Fruit fly (Drosophila melanogaster) whole organism, embryonic: ENCODE results near the gene CG13407.
A peak's percentile ranks its signal among the peaks of the same experiment; 100 is the strongest.

ENCODE experiments used
- Atf-2 ChIP-seq: fragments of 200-800 bp; sonication (Bioruptor generic); optimal IDR thresholded peaks from 2 replicates; lab custom pipeline; 2016; ENCODE audit warnings: missing biosample characterization, missing genetic modification characterization
- Atf3 ChIP-seq: fragments of 200-800 bp; sonication (Bioruptor generic); optimal IDR thresholded peaks from 3 replicates; lab custom pipeline; 2016; ENCODE audit warnings: missing biosample characterization, missing genetic modification characterization
- B-H1 ChIP-seq: fragments of 200-800 bp; sonication (Bioruptor generic); IDR thresholded peaks from 3 replicates; pipeline ENCODE4 v1.3.6; 2022; ENCODE audit warnings: missing biosample characterization, missing genetic modification characterization
- CG11085 ChIP-seq: fragments of 200-800 bp; sonication (Bioruptor generic); IDR thresholded peaks from 2 replicates; pipeline ENCODE4 v1.3.6; 2022; ENCODE audit warnings: missing biosample characterization, missing genetic modification characterization
- CG12219 ChIP-seq: fragments of 200-800 bp; sonication (Bioruptor generic); optimal IDR thresholded peaks from 3 replicates; lab custom pipeline; 2018; ENCODE audit warnings: missing biosample characterization, mild to moderate bottlenecking, missing genetic modification characterization
- CG12744 ChIP-seq: fragments of 200-800 bp; sonication (Bioruptor generic); optimal IDR thresholded peaks from 2 replicates; lab custom pipeline; 2016; ENCODE audit warnings: missing biosample characterization, missing genetic modification characterization
- CG13624 ChIP-seq: fragments of 200-800 bp; sonication (Bioruptor generic); optimal IDR thresholded peaks from 2 replicates; lab custom pipeline; 2016; ENCODE audit warnings: missing biosample characterization, missing genetic modification characterization
- CG13775 ChIP-seq: fragments of 200-800 bp; sonication (Bioruptor generic); optimal IDR thresholded peaks from 3 replicates; lab custom pipeline; 2017; ENCODE audit warnings: missing biosample characterization, mild to moderate bottlenecking, missing genetic modification characterization
- CG14050 ChIP-seq: fragments of 200-800 bp; sonication (Bioruptor generic); IDR thresholded peaks from 3 replicates; pipeline ENCODE4 v1.3.6; 2022; ENCODE audit warnings: missing biosample characterization, missing genetic modification characterization
- CG15269 ChIP-seq: fragments of 200-800 bp; sonication (Bioruptor generic); optimal IDR thresholded peaks from 2 replicates; lab custom pipeline; 2018; ENCODE audit warnings: missing biosample characterization, mild to moderate bottlenecking, missing genetic modification characterization, moderate library complexity
- CG1529 ChIP-seq: fragments of 200-800 bp; sonication (Bioruptor generic); optimal IDR thresholded peaks from 3 replicates; lab custom pipeline; 2018; ENCODE audit warnings: missing biosample characterization, missing genetic modification characterization
- CG1647 ChIP-seq: fragments of 200-800 bp; sonication (Bioruptor generic); optimal IDR thresholded peaks from 3 replicates; lab custom pipeline; 2016; ENCODE audit warnings: missing biosample characterization, missing genetic modification characterization
- CG18262 ChIP-seq: fragments of 200-800 bp; optimal IDR thresholded peaks from 3 replicates; lab custom pipeline; 2019; ENCODE audit warnings: missing biosample characterization, mild to moderate bottlenecking, missing genetic modification characterization, moderate library complexity
- CG30403 ChIP-seq: fragments of 200-800 bp; sonication (Bioruptor generic); optimal IDR thresholded peaks from 3 replicates; lab custom pipeline; 2016; ENCODE audit warnings: missing biosample characterization, missing genetic modification characterization
- CG32532 ChIP-seq: fragments of 200-800 bp; sonication (Bioruptor generic); IDR thresholded peaks from 2 replicates; pipeline ENCODE4 v1.3.6; 2022; ENCODE audit warnings: missing biosample characterization, missing genetic modification characterization
- CG33557 ChIP-seq: fragments of 200-800 bp; sonication (Bioruptor generic); optimal IDR thresholded peaks from 2 replicates; lab custom pipeline; 2019; ENCODE audit warnings: missing biosample characterization, mild to moderate bottlenecking, missing genetic modification characterization, moderate library complexity
- CG3847 ChIP-seq: fragments of 200-800 bp; sonication (Bioruptor generic); IDR thresholded peaks from 2 replicates; pipeline ENCODE4 v1.3.6; 2022; ENCODE audit warnings: missing biosample characterization, missing genetic modification characterization
- CG6272 ChIP-seq: fragments of 200-800 bp; sonication (Bioruptor generic); IDR thresholded peaks from 2 replicates; pipeline ENCODE4 v1.3.6; 2022; ENCODE audit warnings: missing biosample characterization, missing genetic modification characterization
- CG7987 ChIP-seq: fragments of 200-800 bp; sonication (Bioruptor generic); optimal IDR thresholded peaks from 2 replicates; lab custom pipeline; 2018; ENCODE audit warnings: missing biosample characterization, mild to moderate bottlenecking, missing genetic modification characterization, moderate library complexity
- CG8924 ChIP-seq: fragments of 200-800 bp; optimal IDR thresholded peaks from 3 replicates; lab custom pipeline; 2019; ENCODE audit warnings: missing biosample characterization, mild to moderate bottlenecking, missing genetic modification characterization, moderate library complexity
- Dek ChIP-seq: fragments of 200-800 bp; sonication (Bioruptor generic); optimal IDR thresholded peaks from 3 replicates; lab custom pipeline; 2019; ENCODE audit warnings: missing biosample characterization, mild to moderate bottlenecking, missing genetic modification characterization, moderate library complexity
- H2.0 ChIP-seq: fragments of 200-800 bp; sonication (Bioruptor generic); IDR thresholded peaks from 2 replicates; pipeline ENCODE4 v1.3.6; 2022; ENCODE audit warnings: missing biosample characterization, missing genetic modification characterization
- Hey ChIP-seq: fragments of 200-800 bp; sonication (Bioruptor generic); optimal IDR thresholded peaks from 3 replicates; lab custom pipeline; 2018; ENCODE audit warnings: missing biosample characterization, mild to moderate bottlenecking, missing genetic modification characterization
- Hmr ChIP-seq: fragments of 200-800 bp; sonication (Bioruptor generic); optimal IDR thresholded peaks from 3 replicates; lab custom pipeline; 2017; ENCODE audit warnings: mild to moderate bottlenecking, missing biosample characterization, missing genetic modification reagents, missing genetic modification characterization
- Hr51 ChIP-seq, 2 experiments: fragments of 200-800 bp; sonication (Bioruptor generic); optimal IDR thresholded peaks; 2 replicates in 1 of 2; 3 replicates in 1 of 2; lab custom pipeline; 2016 to 2018; ENCODE audit warnings: missing biosample characterization in 2 of 2, missing genetic modification characterization in 2 of 2, mild to moderate bottlenecking in 1 of 2, moderate library complexity in 1 of 2
- MESR4 ChIP-seq: fragments of 200-800 bp; sonication (Bioruptor generic); optimal IDR thresholded peaks from 2 replicates; lab custom pipeline; 2018; ENCODE audit warnings: missing biosample characterization, mild to moderate bottlenecking, missing genetic modification characterization, moderate library complexity
- Meics ChIP-seq: fragments of 200-800 bp; sonication (Bioruptor generic); optimal IDR thresholded peaks from 2 replicates; lab custom pipeline; 2017; ENCODE audit warnings: missing biosample characterization, mild to moderate bottlenecking, missing genetic modification characterization
- Spps ChIP-seq: fragments of 200-800 bp; sonication (Bioruptor generic); optimal IDR thresholded peaks from 2 replicates; lab custom pipeline; 2018; ENCODE audit warnings: missing biosample characterization, mild to moderate bottlenecking, missing genetic modification characterization
- al ChIP-seq: fragments of 200-800 bp; sonication (Bioruptor generic); IDR thresholded peaks from 2 replicates; pipeline ENCODE4 v1.3.6; 2022; ENCODE audit warnings: missing biosample characterization, missing genetic modification characterization
- ap ChIP-seq: fragments of 200-800 bp; sonication (Bioruptor generic); IDR thresholded peaks from 2 replicates; pipeline ENCODE4 v1.3.6; 2022; ENCODE audit warnings: missing biosample characterization, missing genetic modification characterization
- crp ChIP-seq, 2 experiments: fragments of 200-800 bp; sonication (Bioruptor generic); optimal IDR thresholded peaks; 2 replicates in 1 of 2; 3 replicates in 1 of 2; lab custom pipeline; 2017; ENCODE audit warnings: missing biosample characterization in 2 of 2, missing genetic modification characterization in 2 of 2, mild to moderate bottlenecking in 1 of 2, moderate library complexity in 1 of 2
- en ChIP-seq: fragments of 200-800 bp; sonication (Bioruptor generic); optimal IDR thresholded peaks from 2 replicates; lab custom pipeline; 2016; ENCODE audit warnings: missing biosample characterization, missing genetic modification characterization
- ewg ChIP-seq: fragments of 200-800 bp; sonication (Bioruptor generic); optimal IDR thresholded peaks from 3 replicates; lab custom pipeline; 2017; ENCODE audit warnings: mild to moderate bottlenecking, missing biosample characterization, missing genetic modification reagents, missing genetic modification characterization
- exex ChIP-seq: fragments of 200-800 bp; sonication (Bioruptor generic); optimal IDR thresholded peaks from 4 replicates; lab custom pipeline; 2018; ENCODE audit warnings: missing biosample characterization, mild to moderate bottlenecking, missing genetic modification characterization, moderate library complexity
- fd64A ChIP-seq: fragments of 200-800 bp; sonication (Bioruptor generic); optimal IDR thresholded peaks from 3 replicates; lab custom pipeline; 2018; ENCODE audit warnings: missing biosample characterization, mild to moderate bottlenecking, missing genetic modification characterization
- her ChIP-seq: fragments of 200-800 bp; sonication (Bioruptor generic); optimal IDR thresholded peaks from 2 replicates; lab custom pipeline; 2016; ENCODE audit warnings: missing biosample characterization, missing genetic modification characterization
- hth ChIP-seq: fragments of >200 bp; optimal IDR thresholded peaks from 2 replicates; lab custom pipeline; 2017; ENCODE audit warnings: inconsistent platforms
- kah ChIP-seq: fragments of 200-800 bp; sonication (Bioruptor generic); optimal IDR thresholded peaks from 2 replicates; lab custom pipeline; 2018; ENCODE audit warnings: missing biosample characterization, mild to moderate bottlenecking, missing genetic modification characterization
- kay ChIP-seq: fragments of 200-800 bp; sonication (Bioruptor generic); optimal IDR thresholded peaks from 2 replicates; lab custom pipeline; 2016; ENCODE audit warnings: missing biosample characterization, missing genetic modification characterization
- ken ChIP-seq: fragments of 200-800 bp; sonication (Bioruptor generic); IDR thresholded peaks from 3 replicates; pipeline ENCODE4 v1.3.6; 2022; ENCODE audit warnings: missing biosample characterization, missing genetic modification characterization
- knrl ChIP-seq: fragments of 200-800 bp; sonication (Bioruptor generic); IDR thresholded peaks from 3 replicates; pipeline ENCODE4 v1.3.6; 2022; ENCODE audit warnings: missing biosample characterization, missing genetic modification characterization; ENCODE audit not compliant: partially characterized antibody
- lab ChIP-seq: fragments of 200-800 bp; sonication (Bioruptor generic); optimal IDR thresholded peaks from 3 replicates; lab custom pipeline; 2017; ENCODE audit warnings: missing biosample characterization, missing genetic modification characterization, mild to moderate bottlenecking, moderate library complexity, missing genetic modification reagents
- mirr ChIP-seq: fragments of 200-800 bp; sonication (Bioruptor generic); optimal IDR thresholded peaks from 3 replicates; lab custom pipeline; 2018; ENCODE audit warnings: missing biosample characterization, mild to moderate bottlenecking, missing genetic modification characterization
- pb ChIP-seq: fragments of 200-800 bp; sonication (Bioruptor generic); optimal IDR thresholded peaks from 3 replicates; lab custom pipeline; 2016; ENCODE audit warnings: missing biosample characterization, missing genetic modification characterization
- phol ChIP-seq: fragments of 200-800 bp; sonication (Bioruptor generic); optimal IDR thresholded peaks from 3 replicates; lab custom pipeline; 2018; ENCODE audit warnings: missing biosample characterization, mild to moderate bottlenecking, missing genetic modification characterization, moderate library complexity
- psq ChIP-seq: fragments of 200-800 bp; sonication (Bioruptor generic); optimal IDR thresholded peaks from 2 replicates; lab custom pipeline; 2017; ENCODE audit warnings: missing biosample characterization, missing genetic modification characterization
- pum ChIP-seq: fragments of 200-800 bp; sonication (Bioruptor generic); optimal IDR thresholded peaks from 2 replicates; lab custom pipeline; 2016; ENCODE audit warnings: missing biosample characterization, missing genetic modification characterization
- ro ChIP-seq: fragments of 200-800 bp; sonication (Bioruptor generic); IDR thresholded peaks from 2 replicates; pipeline ENCODE4 v1.3.6; 2022; ENCODE audit warnings: missing biosample characterization, missing genetic modification characterization
- salm ChIP-seq: fragments of 200-800 bp; sonication (Bioruptor generic); optimal IDR thresholded peaks from 2 replicates; lab custom pipeline; 2018; ENCODE audit warnings: missing biosample characterization, mild to moderate bottlenecking, missing genetic modification characterization
- tap ChIP-seq: fragments of 200-800 bp; optimal IDR thresholded peaks from 3 replicates; lab custom pipeline; 2019; ENCODE audit warnings: missing biosample characterization, mild to moderate bottlenecking, missing genetic modification characterization, moderate library complexity
- tin ChIP-seq: fragments of 200-800 bp; sonication (Bioruptor generic); optimal IDR thresholded peaks from 3 replicates; lab custom pipeline; 2016; ENCODE audit warnings: missing biosample characterization, missing genetic modification characterization
- zfh2 ChIP-seq: fragments of 200-800 bp; sonication (Bioruptor generic); optimal IDR thresholded peaks from 2 replicates; lab custom pipeline; 2016; ENCODE audit warnings: missing biosample characterization, missing genetic modification characterization

CG13407 gene

dm6 chr3R:22123347-22123746 is 20.1 kb downstream of the CG13407 start (continued):
- peak; percentile 56 for TF ChIP-seq Meics (GFP tag; lab: Kevin White, UChicago)
- TF ChIP-seq al: no peak
- TF ChIP-seq CG18262 (tag; lab: Kevin White, UChicago): peak; percentile 39
- peak; percentile 2 for TF ChIP-seq CG8924
- TF ChIP-seq exex: no peak
- TF ChIP-seq Dek: no peak
- no peak for TF ChIP-seq fd64A (GFP tag; lab: Kevin White, UChicago)
- TF ChIP-seq CG13775: no peak
- no peak for TF ChIP-seq psq (GFP tag; lab: Kevin White, UChicago)
- TF ChIP-seq CG12744 (GFP tag; lab: Kevin White, UChicago): no peak
- TF ChIP-seq CG11085 (GFP tag; lab: Robert Waterston, UW): no peak
- no peak for TF ChIP-seq CG6272 (GFP tag; lab: Robert Waterston, UW)
- no peak for TF ChIP-seq mirr
- TF ChIP-seq crp (GFP tag; optimal IDR thresholded peaks at IDR 0.05; lab: Kevin White, UChicago): no peak
- no peak for TF ChIP-seq pb (GFP tag; lab: Kevin White, UChicago)
- TF ChIP-seq en (GFP tag; lab: Kevin White, UChicago): no peak
- no peak for TF ChIP-seq knrl (GFP tag; lab: Robert Waterston, UW)
- TF ChIP-seq kah: no peak
- no peak for TF ChIP-seq Hmr (GFP tag; lab: Kevin White, UChicago)
- no peak for TF ChIP-seq Spps (tag; lab: Kevin White, UChicago)
- TF ChIP-seq B-H1 (GFP tag; lab: Robert Waterston, UW): no peak
- no peak for TF ChIP-seq tin (GFP tag; lab: Kevin White, UChicago)
- TF ChIP-seq CG15269 (tag; lab: Kevin White, UChicago): peak; percentile 39
- TF ChIP-seq kay: no peak
- TF ChIP-seq Hey (tag; lab: Kevin White, UChicago): no peak
- TF ChIP-seq pum: no peak
- no peak for TF ChIP-seq salm (tag; lab: Kevin White, UChicago)
- TF ChIP-seq zfh2 (GFP tag; lab: Kevin White, UChicago): no peak
- TF ChIP-seq tap (tag; lab: Kevin White, UChicago): peak; percentile 26
- TF ChIP-seq lab: no peak
- no peak for TF ChIP-seq CG1647 (GFP tag; lab: Kevin White, UChicago)
- TF ChIP-seq Atf3 (GFP tag; lab: Kevin White, UChicago): no peak
- TF ChIP-seq CG30403: peak; percentile 2
- TF ChIP-seq CG12219 (GFP tag; lab: Kevin White, UChicago): no peak
- TF ChIP-seq her (GFP tag; lab: Kevin White, UChicago): no peak
- TF ChIP-seq CG32532: 0 out of 2 replicates have a peak, but pooled peaks have one; percentile 45
- no peak for TF ChIP-seq MESR4 (GFP tag; lab: Kevin White, UChicago)
- TF ChIP-seq CG3847 (GFP tag; lab: Robert Waterston, UW): peak; percentile 34; the same call in 1 of the 2 replicates
- TF ChIP-seq Atf-2 (GFP tag; lab: Kevin White, UChicago): no peak
- TF ChIP-seq phol (tag; lab: Kevin White, UChicago): peak; percentile 35
- no peak for TF ChIP-seq ken (GFP tag; lab: Robert Waterston, UW)
- no peak for TF ChIP-seq CG7987
- TF ChIP-seq ro (GFP tag; lab: Robert Waterston, UW): no peak
- no peak for TF ChIP-seq CG1529 (GFP tag; lab: Kevin White, UChicago)
- TF ChIP-seq CG14050 (GFP tag; lab: Robert Waterston, UW): no peak
- 0 out of 2 replicates have a peak, but pooled peaks have one; percentile 35 for TF ChIP-seq ap (GFP tag; lab: Robert Waterston, UW)
- TF ChIP-seq CG33557 (GFP tag; lab: Kevin White, UChicago): no peak
- TF ChIP-seq hth (lab: Kevin White, UChicago): no peak
- TF ChIP-seq H2.0: no peak
- TF ChIP-seq CG13624: no peak
- TF ChIP-seq ewg (GFP tag; lab: Kevin White, UChicago): no peak
- TF ChIP-seq Hr51 (GFP tag; optimal IDR thresholded peaks at IDR 0.05; lab: Kevin White, UChicago): peak in 1 of 2 experiments; percentile 24
